Worm (Caenorhabditis elegans) whole organism, young adult: ENCODE measurements around the gene sec-6.

ENCODE experiments used
- B0035.1 ChIP-seq: sonication (generic microtip); optimal IDR thresholded peaks from 2 replicates; lab custom pipeline; 2016; ENCODE audit warnings: missing genetic modification characterization, mild to moderate bottlenecking, missing compliant biosample characterization, missing genotype, missing genetic modification reagents
- B0336.3 ChIP-seq: fragments of 200-800 bp; sonication (Bioruptor generic); IDR thresholded peaks from 2 replicates; pipeline ENCODE4 v1.3.6; 2022; ENCODE audit warnings: missing genetic modification characterization, missing compliant biosample characterization
- C06A6.2 ChIP-seq: fragments of 200-800 bp; sonication (Bioruptor generic); conservative IDR thresholded peaks from 2 replicates; pipeline ENCODE4 v1.3.6; 2022; ENCODE audit warnings: missing genetic modification characterization, missing compliant biosample characterization
- C17E4.6 ChIP-seq: fragments of 200-800 bp; sonication (Bioruptor generic); IDR thresholded peaks from 2 replicates; pipeline ENCODE4 v1.3.6; 2022; ENCODE audit warnings: missing genetic modification reagents, missing genetic modification characterization, missing compliant biosample characterization
- D2030.7 ChIP-seq: fragments of 200-800 bp; sonication (Bioruptor generic); IDR thresholded peaks from 2 replicates; pipeline ENCODE4 v1.3.6; 2022; ENCODE audit warnings: missing genetic modification reagents, missing genetic modification characterization, missing compliant biosample characterization
- F33H1.4 ChIP-seq: fragments of 200-800 bp; sonication (Bioruptor generic); IDR thresholded peaks from 2 replicates; pipeline ENCODE4 v1.3.6; 2022; ENCODE audit warnings: missing genetic modification reagents, missing genetic modification characterization, missing compliant biosample characterization
- F52B5.7 ChIP-seq: sonication (generic microtip); optimal IDR thresholded peaks from 2 replicates; lab custom pipeline; 2016; ENCODE audit warnings: mild to moderate bottlenecking, missing genetic modification characterization, missing compliant biosample characterization
- K12H6.12 ChIP-seq: fragments of 200-800 bp; sonication (Bioruptor generic); optimal IDR thresholded peaks from 2 replicates; lab custom pipeline; 2018; ENCODE audit warnings: mild to moderate bottlenecking, missing genetic modification characterization, missing compliant biosample characterization
- Y53F4B.3 ChIP-seq: fragments of 200-800 bp; sonication (Bioruptor generic); IDR thresholded peaks from 2 replicates; pipeline ENCODE4 v1.3.6; 2022; ENCODE audit warnings: missing genetic modification reagents, missing genetic modification characterization, missing compliant biosample characterization
- ZK185.1 ChIP-seq: sonication (generic microtip); optimal IDR thresholded peaks from 2 replicates; lab custom pipeline; 2016; ENCODE audit warnings: mild to moderate bottlenecking, missing genetic modification characterization, missing compliant biosample characterization; ENCODE audit not compliant: poor library complexity, severe bottlenecking
- atf-7 ChIP-seq: sonication (generic microtip); optimal IDR thresholded peaks from 2 replicates; lab custom pipeline; 2017; ENCODE audit warnings: mild to moderate bottlenecking, missing genetic modification characterization, missing compliant biosample characterization
- attf-5 ChIP-seq: fragments of 200-800 bp; sonication (Bioruptor generic); optimal IDR thresholded peaks from 2 replicates; lab custom pipeline; 2018; ENCODE audit warnings: mild to moderate bottlenecking, missing genetic modification characterization, missing compliant biosample characterization
- cebp-1 ChIP-seq, 2 experiments: fragments of 200-800 bp in 1 of 2; sonication (Bioruptor generic) in 1 of 2; sonication (generic microtip) in 1 of 2; IDR thresholded peaks in 1 of 2; optimal IDR thresholded peaks in 1 of 2; 2 replicates each; pipeline versions ENCODE4 v1.3.6 to Lab custom; 2017 to 2022; ENCODE audit warnings: missing compliant biosample characterization in 2 of 2, missing genetic modification characterization in 2 of 2, mild to moderate bottlenecking in 1 of 2, missing genetic modification reagents in 1 of 2, moderate library complexity in 1 of 2
- cebp-2 ChIP-seq: fragments of 200-800 bp; sonication (Bioruptor generic); IDR thresholded peaks from 2 replicates; pipeline ENCODE4 v1.3.6; 2022; ENCODE audit warnings: missing genetic modification characterization, missing compliant biosample characterization
- ceh-100 ChIP-seq: fragments of 200-800 bp; sonication (Bioruptor generic); IDR thresholded peaks from 2 replicates; pipeline ENCODE4 v1.3.6; 2022; ENCODE audit warnings: missing genetic modification reagents, missing genetic modification characterization, missing compliant biosample characterization
- ceh-27 ChIP-seq: fragments of 200-800 bp; sonication (Bioruptor generic); optimal IDR thresholded peaks from 2 replicates; lab custom pipeline; 2018; ENCODE audit warnings: mild to moderate bottlenecking, missing genetic modification characterization, moderate library complexity, missing compliant biosample characterization
- ceh-40 ChIP-seq: fragments of 200-800 bp; sonication (Bioruptor generic); IDR thresholded peaks from 2 replicates; pipeline ENCODE4 v1.3.6; 2022; ENCODE audit warnings: missing genetic modification characterization, missing compliant biosample characterization
- ceh-79 ChIP-seq: sonication (generic microtip); optimal IDR thresholded peaks from 2 replicates; lab custom pipeline; 2017; ENCODE audit warnings: mild to moderate bottlenecking, missing genetic modification characterization, missing compliant biosample characterization
- chd-7 ChIP-seq: sonication (generic microtip); optimal IDR thresholded peaks from 2 replicates; lab custom pipeline; 2016; ENCODE audit warnings: mild to moderate bottlenecking, missing genetic modification characterization, moderate library complexity, missing compliant biosample characterization
- die-1 ChIP-seq: sonication (generic microtip); optimal IDR thresholded peaks from 2 replicates; lab custom pipeline; 2016; ENCODE audit warnings: missing genotype, mild to moderate bottlenecking, missing genetic modification characterization, missing compliant biosample characterization
- dox-1 ChIP-seq: fragments of 200-800 bp; sonication (Bioruptor generic); IDR thresholded peaks from 2 replicates; pipeline ENCODE4 v1.3.6; 2022; ENCODE audit warnings: missing genetic modification reagents, missing genetic modification characterization, missing compliant biosample characterization
- egl-18 ChIP-seq: fragments of 200-800 bp; sonication (Bioruptor generic); IDR thresholded peaks from 2 replicates; pipeline ENCODE4 v1.3.6; 2022; ENCODE audit warnings: missing genetic modification reagents, missing genetic modification characterization, missing compliant biosample characterization
- ets-4 ChIP-seq: fragments of 200-800 bp; sonication (Bioruptor generic); optimal IDR thresholded peaks from 2 replicates; lab custom pipeline; 2018; ENCODE audit warnings: mild to moderate bottlenecking, missing genetic modification characterization, missing compliant biosample characterization
- hlh-12 ChIP-seq: sonication (generic microtip); optimal IDR thresholded peaks from 2 replicates; lab custom pipeline; 2016; ENCODE audit warnings: missing genetic modification characterization, missing compliant biosample characterization
- hmg-1.2 ChIP-seq: fragments of 200-800 bp; sonication (Bioruptor generic); IDR thresholded peaks from 2 replicates; pipeline ENCODE4 v1.3.6; 2022; ENCODE audit warnings: missing genetic modification reagents, missing genetic modification characterization, missing compliant biosample characterization
- let-607 ChIP-seq, 2 experiments: fragments of 200-800 bp in 1 of 2; sonication (Bioruptor generic) in 1 of 2; sonication (generic microtip) in 1 of 2; optimal IDR thresholded peaks; 2 replicates each; lab custom pipeline; 2016 to 2018; ENCODE audit warnings: mild to moderate bottlenecking in 2 of 2, missing compliant biosample characterization in 2 of 2, missing genetic modification characterization in 2 of 2, moderate library complexity in 2 of 2, missing genotype in 1 of 2
- lin-26 ChIP-seq: fragments of 200-800 bp; sonication (Bioruptor generic); IDR thresholded peaks from 2 replicates; pipeline ENCODE4 v1.3.6; 2022; ENCODE audit warnings: missing genetic modification reagents, missing genetic modification characterization, missing compliant biosample characterization
- madf-6 ChIP-seq: fragments of 200-800 bp; sonication (Bioruptor generic); IDR thresholded peaks from 2 replicates; pipeline ENCODE4 v1.3.6; 2022; ENCODE audit warnings: missing genetic modification reagents, missing genetic modification characterization, missing compliant biosample characterization
- mcd-1 ChIP-seq: fragments of 200-800 bp; sonication (Bioruptor generic); IDR thresholded peaks from 2 replicates; pipeline ENCODE4 v1.3.6; 2022; ENCODE audit warnings: missing genetic modification reagents, missing genetic modification characterization, missing compliant biosample characterization
- nfyb-1 ChIP-seq: fragments of 200-800 bp; sonication (Bioruptor generic); IDR thresholded peaks from 2 replicates; pipeline ENCODE4 v1.3.6; 2022; ENCODE audit warnings: missing genetic modification reagents, missing genetic modification characterization, missing compliant biosample characterization
- nhr-80 ChIP-seq: sonication (generic microtip); optimal IDR thresholded peaks from 2 replicates; lab custom pipeline; 2016; ENCODE audit warnings: missing genetic modification characterization, missing compliant biosample characterization
- pbrm-1 ChIP-seq: fragments of 200-800 bp; sonication (Bioruptor generic); IDR thresholded peaks from 2 replicates; pipeline ENCODE4 v1.3.6; 2022; ENCODE audit warnings: missing genetic modification reagents, missing genetic modification characterization, missing compliant biosample characterization
- rcor-1 ChIP-seq: fragments of 200-800 bp; sonication (Bioruptor generic); IDR thresholded peaks from 2 replicates; pipeline ENCODE4 v1.3.6; 2022; ENCODE audit warnings: missing genetic modification reagents, missing genetic modification characterization, missing compliant biosample characterization
- sea-2 ChIP-seq: fragments of 200-800 bp; sonication (Bioruptor generic); IDR thresholded peaks from 2 replicates; pipeline ENCODE4 v1.3.6; 2022; ENCODE audit warnings: missing genetic modification characterization, missing compliant biosample characterization
- snpc-4 ChIP-seq, 5 experiments: fragments of 150-350 bp in 1 of 5; sonication (generic microtip) in 4 of 5; optimal IDR thresholded peaks; 2 replicates each; lab custom pipeline; 2014 to 2018; ENCODE audit warnings: missing genetic modification characterization in 5 of 5, missing biosample characterization in 3 of 5, antibody characterized with exemption in 2 of 5, mild to moderate bottlenecking in 2 of 5, missing compliant biosample characterization in 2 of 5, missing genotype in 2 of 5, moderate library complexity in 2 of 5, missing genetic modification reagents in 1 of 5
- somi-1 ChIP-seq: fragments of 200-800 bp; sonication (Bioruptor generic); optimal IDR thresholded peaks from 2 replicates; lab custom pipeline; 2018; ENCODE audit warnings: mild to moderate bottlenecking, missing genetic modification characterization, missing compliant biosample characterization
- tbp1 ChIP-seq: fragments of 200-800 bp; sonication (Bioruptor generic); optimal IDR thresholded peaks from 2 replicates; lab custom pipeline; 2018; ENCODE audit warnings: mild to moderate bottlenecking, missing genetic modification characterization, missing compliant biosample characterization
- unc-62 ChIP-seq: fragments of 150-350 bp; optimal IDR thresholded peaks from 2 replicates; lab custom pipeline; 2014; ENCODE audit warnings: missing biosample characterization, missing genetic modification reagents, missing genetic modification characterization
- zfh-2 ChIP-seq: fragments of 200-800 bp; sonication (Bioruptor generic); conservative IDR thresholded peaks from 2 replicates; pipeline ENCODE4 v1.3.6; 2022; ENCODE audit warnings: missing genetic modification reagents, missing genetic modification characterization, missing compliant biosample characterization
- zim-3 ChIP-seq: sonication (generic microtip); optimal IDR thresholded peaks from 2 replicates; lab custom pipeline; 2017; ENCODE audit warnings: mild to moderate bottlenecking, missing genetic modification characterization, moderate library complexity, missing compliant biosample characterization
- ztf-18 ChIP-seq: sonication (generic microtip); optimal IDR thresholded peaks from 2 replicates; lab custom pipeline; 2016; ENCODE audit warnings: missing genotype, mild to moderate bottlenecking, missing genetic modification characterization, missing compliant biosample characterization
- ztf-25 ChIP-seq: fragments of 200-800 bp; sonication (Bioruptor generic); IDR thresholded peaks from 2 replicates; pipeline ENCODE4 v1.3.6; 2022; ENCODE audit warnings: missing genetic modification reagents, missing genetic modification characterization, missing compliant biosample characterization
- ztf-26 ChIP-seq: sonication (generic microtip); optimal IDR thresholded peaks from 2 replicates; lab custom pipeline; 2017; ENCODE audit warnings: missing genetic modification characterization, missing compliant biosample characterization

Gene sec-6

DNA sequence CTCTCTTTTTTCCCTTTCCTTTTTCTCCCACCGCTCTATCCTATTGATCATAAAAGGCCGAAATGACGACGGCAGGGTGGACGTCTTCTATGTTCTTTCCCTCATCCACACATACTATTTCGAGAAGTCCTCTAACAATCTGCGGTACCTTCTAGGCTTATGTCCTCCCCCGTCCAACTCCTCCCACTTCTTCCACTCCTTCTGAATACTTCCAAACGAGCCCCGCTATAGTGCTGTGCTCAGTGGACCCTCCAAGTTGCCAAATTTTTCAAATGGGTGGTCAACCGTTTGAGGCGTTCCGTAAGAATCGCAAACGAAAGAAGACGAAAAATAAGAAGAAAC, 23.3 kb upstream of the sec-6 start:
- TF ChIP-seq D2030.7 (GFP tag; lab: Robert Waterston, UW) (no peak), rcor-1 (GFP tag; lab: Robert Waterston, UW) (peak; percentile 32; the same call in 1 of the 2 replicates), let-607 (tag; optimal IDR thresholded peaks at IDR 0.05; lab: Kevin White, UChicago) (peak in 1 of 2 experiments; percentile 17), ztf-26 (tag; lab: Kevin White, UChicago) (no peak), ets-4 (no peak), Y53F4B.3 (GFP tag; lab: Robert Waterston, UW) (no peak), chd-7 (tag; lab: Kevin White, UChicago) (peak; percentile 24), zfh-2 (GFP tag; lab: Robert Waterston, UW) (0 out of 2 replicates have a peak, but pooled peaks have one; percentile 29), K12H6.12 (peak; percentile 0), cebp-1 (GFP tag; IDR thresholded peaks at IDR 0.05; lab: Robert Waterston, UW) (no peak), cebp-1 (tag; optimal IDR thresholded peaks at IDR 0.05; lab: Kevin White, UChicago) (peak; percentile 36), egl-18 (GFP tag; lab: Robert Waterston, UW) (peak; percentile 35; the same call in 1 of the 2 replicates), madf-6 (0 out of 2 replicates have a peak, but pooled peaks have one; percentile 27), nfyb-1 (GFP tag; lab: Robert Waterston, UW) (0 out of 2 replicates have a peak, but pooled peaks have one; percentile 55), pbrm-1 (GFP tag; lab: Robert Waterston, UW) (0 out of 2 replicates have a peak, but pooled peaks have one; percentile 42), dox-1 (peak; percentile 29; the same call in 1 of the 2 replicates), ceh-79 (no peak), ceh-100 (GFP tag; lab: Robert Waterston, UW) (0 out of 2 replicates have a peak, but pooled peaks have one; percentile 15), F52B5.7 (peak; percentile 38), zim-3 (tag; lab: Kevin White, UChicago) (peak; percentile 68)
- TF ChIP-seq, all 124 proteins: peak for 14

DNA sequence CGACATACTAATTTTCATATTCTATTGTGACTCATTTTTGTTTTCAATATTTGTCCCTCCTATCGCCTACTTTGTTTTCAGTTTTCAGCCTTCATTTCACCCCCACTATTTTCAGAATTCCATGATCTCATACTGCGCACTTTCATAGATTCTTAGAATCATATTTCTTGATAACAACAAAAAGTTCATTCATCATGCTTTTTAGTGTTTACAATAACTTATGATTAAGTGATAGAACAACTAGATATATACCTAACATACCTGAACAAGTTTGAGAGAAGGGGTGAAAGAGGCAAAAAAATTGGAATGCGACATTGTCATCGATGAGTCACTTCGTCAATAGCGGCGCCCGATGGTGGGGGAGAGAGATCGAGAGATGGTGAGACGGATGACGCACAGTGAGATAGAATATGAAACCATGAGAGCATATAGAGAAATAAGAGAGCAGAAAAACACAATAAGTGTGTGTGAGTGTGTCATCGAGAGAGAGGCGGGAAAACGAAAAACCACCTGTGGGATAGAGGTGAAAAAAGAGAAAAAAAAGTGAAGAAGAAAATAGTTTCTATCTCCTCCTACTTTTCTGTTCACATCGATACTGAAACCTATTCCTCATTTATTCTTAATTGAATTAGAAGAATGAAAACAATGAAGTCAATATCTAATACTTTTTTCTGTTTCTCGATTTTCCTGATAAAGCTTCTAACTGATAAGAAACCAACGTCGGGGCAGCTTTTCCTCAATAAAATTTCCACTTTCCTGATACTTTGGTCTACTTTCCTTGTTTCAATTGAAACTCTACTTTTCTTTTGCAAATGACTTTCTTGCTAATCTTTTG, 22.5 kb upstream of the sec-6 start:
- TF ChIP-seq nhr-80 (peak; percentile 32), nfyb-1 (GFP tag; lab: Robert Waterston, UW) (peak; percentile 49; the same call in 1 of the 2 replicates), pbrm-1 (GFP tag; lab: Robert Waterston, UW) (peak; percentile 43; the same call in 1 of the 2 replicates), dox-1 (peak; percentile 40; the same call in 1 of the 2 replicates), unc-62 (GFP tag; lab: Kevin White, UChicago) (peak; percentile 54), B0035.1 (tag; lab: Kevin White, UChicago) (no peak), ceh-100 (GFP tag; lab: Robert Waterston, UW) (0 out of 2 replicates have a peak, but pooled peaks have one; percentile 13), atf-7 (peak; percentile 27), snpc-4 (GFP tag; optimal IDR thresholded peaks at IDR 0.05; lab: Kevin White, UChicago) (no peak), snpc-4 (tag; optimal IDR thresholded peaks at IDR 0.05; lab: Kevin White, UChicago) (peak in 2 of 4 experiments; percentile 3 to 34), ZK185.1 (peak; percentile 45), lin-26 (GFP tag; lab: Robert Waterston, UW) (0 out of 2 replicates have a peak, but pooled peaks have one; percentile 44), hlh-12 (no peak), cebp-1 (GFP tag; IDR thresholded peaks at IDR 0.05; lab: Robert Waterston, UW) (no peak), cebp-1 (tag; optimal IDR thresholded peaks at IDR 0.05; lab: Kevin White, UChicago) (peak; percentile 69), C17E4.6 (no peak), somi-1 (GFP tag; lab: Kevin White, UChicago) (peak; percentile 45), die-1 (tag; lab: Kevin White, UChicago) (peak; percentile 5), mcd-1 (peak; percentile 40; the same call in 1 of the 2 replicates), B0336.3 (0 out of 2 replicates have a peak, but pooled peaks have one; percentile 36), ceh-27 (peak; percentile 63), hmg-1.2 (GFP tag; lab: Robert Waterston, UW) (peak; percentile 81), attf-5 (peak; percentile 12), tbp1 (peak; percentile 21), ztf-18 (no peak), cebp-2 (GFP tag; lab: Robert Waterston, UW) (no peak), C06A6.2 (0 out of 2 replicates have a peak, but pooled peaks have one; percentile 10), sea-2 (GFP tag; lab: Robert Waterston, UW) (no peak), ceh-40 (0 out of 2 replicates have a peak, but pooled peaks have one; percentile 43), ztf-25 (GFP tag; lab: Robert Waterston, UW) (no peak), F33H1.4 (GFP tag; lab: Robert Waterston, UW) (no peak)
